Worm (Caenorhabditis elegans): ENCODE data around the gene Y50D4C.12.

DNA sequence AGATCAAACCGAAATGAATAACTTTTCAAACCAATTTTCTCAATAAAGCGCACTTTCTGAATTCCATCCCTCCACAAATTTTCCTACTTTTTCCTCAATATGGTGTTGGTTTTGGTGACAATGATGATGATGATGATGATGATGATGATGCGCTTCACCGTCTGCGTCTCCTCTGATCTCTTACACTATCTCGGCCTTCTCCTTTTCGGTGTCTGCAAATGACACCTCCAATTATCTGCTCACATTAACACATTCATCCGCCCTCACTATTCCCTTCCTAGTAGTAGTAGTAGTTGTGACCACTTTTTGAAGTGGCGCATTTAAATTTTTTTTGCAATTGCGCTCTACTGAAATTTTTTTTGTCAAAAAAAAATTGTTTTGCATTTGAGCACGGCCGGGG lies 3.8 kb upstream of the Y50D4C.12 start:
- TF ChIP-seq let-607 (tag; optimal IDR thresholded peaks at IDR 0.05) (no peak), hsf-1 (GFP tag; IDR thresholded peaks at IDR 0.05) (no peak), rpc-1 (optimal IDR thresholded peaks at IDR 0.05) (no peak), rpc-1 (tag; optimal IDR thresholded peaks at IDR 0.05) (no peak), T07F8.4 (tag; optimal IDR thresholded peaks at IDR 0.05) (no peak), somi-1 (GFP tag; optimal IDR thresholded peaks at IDR 0.05) (no peak), mxl-1 (tag; optimal IDR thresholded peaks at IDR 0.05) (no peak), cebp-2 (GFP tag; IDR thresholded peaks at IDR 0.05) (no peak), B0261.1 (tag; optimal IDR thresholded peaks at IDR 0.05) (no peak), F33H1.4 (GFP tag; IDR thresholded peaks at IDR 0.05) (no peak), ceh-100 (GFP tag; IDR thresholded peaks at IDR 0.05) (no peak), him-1 (tag; optimal IDR thresholded peaks at IDR 0.05) (no peak)
